Fruit fly (Drosophila melanogaster) whole organism, embryonic: ENCODE measurements around the gene Glut1.

Experiments
- BEAF-32 ChIP-seq: fragments of 200-800 bp; sonication (Bioruptor generic); optimal IDR thresholded peaks from 3 replicates; lab custom pipeline; 2017; ENCODE audit warnings: missing biosample characterization, missing genetic modification characterization, mild to moderate bottlenecking, moderate library complexity, missing genetic modification reagents
- Bdp1 ChIP-seq: fragments of 200-800 bp; sonication (Bioruptor generic); optimal IDR thresholded peaks from 3 replicates; lab custom pipeline; 2016; ENCODE audit warnings: missing biosample characterization, missing genetic modification characterization
- CG10209 ChIP-seq: fragments of 200-800 bp; sonication (Bioruptor generic); optimal IDR thresholded peaks from 3 replicates; lab custom pipeline; 2017; ENCODE audit warnings: missing biosample characterization, mild to moderate bottlenecking, missing genetic modification characterization, missing genetic modification reagents
- CG10274 ChIP-seq: fragments of 200-800 bp; sonication (Bioruptor generic); optimal IDR thresholded peaks from 3 replicates; lab custom pipeline; 2017; ENCODE audit warnings: missing biosample characterization, mild to moderate bottlenecking, missing genetic modification characterization
- CG11398 ChIP-seq: fragments of 200-800 bp; sonication (Bioruptor generic); optimal IDR thresholded peaks from 2 replicates; lab custom pipeline; 2016; ENCODE audit warnings: missing biosample characterization, missing genetic modification characterization
- CG12744 ChIP-seq: fragments of 200-800 bp; sonication (Bioruptor generic); optimal IDR thresholded peaks from 2 replicates; lab custom pipeline; 2016; ENCODE audit warnings: missing biosample characterization, missing genetic modification characterization
- CG13775 ChIP-seq: fragments of 200-800 bp; sonication (Bioruptor generic); optimal IDR thresholded peaks from 3 replicates; lab custom pipeline; 2017; ENCODE audit warnings: missing biosample characterization, mild to moderate bottlenecking, missing genetic modification characterization
- CG13894 ChIP-seq: fragments of 200-800 bp; sonication (Bioruptor generic); optimal IDR thresholded peaks from 3 replicates; lab custom pipeline; 2018; ENCODE audit warnings: missing biosample characterization, mild to moderate bottlenecking, missing genetic modification characterization, moderate library complexity
- CG14441 ChIP-seq: fragments of 200-800 bp; sonication (Bioruptor generic); IDR thresholded peaks from 2 replicates; pipeline ENCODE4 v1.3.6; 2022; ENCODE audit warnings: missing biosample characterization, missing genetic modification characterization
- CG17328 ChIP-seq: fragments of 200-800 bp; sonication (Bioruptor generic); IDR thresholded peaks from 2 replicates; pipeline ENCODE4 v1.3.6; 2022; ENCODE audit warnings: missing biosample characterization, missing genetic modification characterization
- CG17361 ChIP-seq: fragments of 200-800 bp; sonication (Bioruptor generic); IDR thresholded peaks from 3 replicates; pipeline ENCODE4 v1.3.6; 2022; ENCODE audit warnings: missing biosample characterization, missing genetic modification characterization
- CG18011 ChIP-seq: fragments of 200-800 bp; sonication (Bioruptor generic); optimal IDR thresholded peaks from 2 replicates; lab custom pipeline; 2017; ENCODE audit warnings: missing biosample characterization, missing genetic modification characterization, mild to moderate bottlenecking, moderate library complexity, missing genotype
- CG2199 ChIP-seq: fragments of 200-800 bp; sonication (Bioruptor generic); IDR thresholded peaks from 3 replicates; pipeline ENCODE4 v1.3.6; 2022; ENCODE audit warnings: missing biosample characterization, missing genetic modification characterization
- CG2875 ChIP-seq: fragments of 200-800 bp; sonication (Bioruptor generic); optimal IDR thresholded peaks from 2 replicates; lab custom pipeline; 2017; ENCODE audit warnings: missing biosample characterization, mild to moderate bottlenecking, missing genetic modification characterization, missing genetic modification reagents
- CG31441 ChIP-seq: fragments of 200-800 bp; sonication (Bioruptor generic); IDR thresholded peaks from 2 replicates; pipeline ENCODE4 v1.3.6; 2022; ENCODE audit warnings: missing biosample characterization, missing genetic modification characterization
- CG4282 ChIP-seq: fragments of 200-800 bp; sonication (Bioruptor generic); optimal IDR thresholded peaks from 2 replicates; lab custom pipeline; 2016; ENCODE audit warnings: missing biosample characterization, missing genetic modification characterization
- CG6683 ChIP-seq: fragments of 200-800 bp; sonication (Bioruptor generic); optimal IDR thresholded peaks from 2 replicates; lab custom pipeline; 2017; ENCODE audit warnings: missing biosample characterization, mild to moderate bottlenecking, missing genetic modification characterization, missing genetic modification reagents
- CG7928 ChIP-seq: fragments of 200-800 bp; sonication (Bioruptor generic); optimal IDR thresholded peaks from 2 replicates; lab custom pipeline; 2017; ENCODE audit warnings: missing biosample characterization, mild to moderate bottlenecking, missing genetic modification characterization
- CG7963 ChIP-seq: fragments of 200-800 bp; sonication (Bioruptor generic); IDR thresholded peaks from 3 replicates; pipeline ENCODE4 v1.3.6; 2022; ENCODE audit warnings: missing biosample characterization, missing genetic modification characterization; ENCODE audit not compliant: partially characterized antibody
- D ChIP-seq, 2 experiments: fragments of 200-800 bp in 1 of 2; fragments of >200 bp in 1 of 2; sonication (Bioruptor generic) in 1 of 2; optimal IDR thresholded peaks; 2 replicates in 1 of 2; 3 replicates in 1 of 2; lab custom pipeline; 2017; ENCODE audit warnings: mild to moderate bottlenecking in 1 of 2, missing biosample characterization in 1 of 2, missing genetic modification characterization in 1 of 2, missing genetic modification reagents in 1 of 2
- D19A ChIP-seq: fragments of 200-800 bp; optimal IDR thresholded peaks from 3 replicates; lab custom pipeline; 2019; ENCODE audit warnings: missing biosample characterization, mild to moderate bottlenecking, missing genetic modification characterization, moderate library complexity
- Dp ChIP-seq: fragments of 200-800 bp; sonication (Bioruptor generic); optimal IDR thresholded peaks from 2 replicates; lab custom pipeline; 2018; ENCODE audit warnings: missing biosample characterization, mild to moderate bottlenecking, missing genetic modification characterization, moderate library complexity
- E2f2 ChIP-seq: fragments of 200-800 bp; sonication (Bioruptor generic); IDR thresholded peaks from 2 replicates; pipeline ENCODE4 v1.3.6; 2022; ENCODE audit warnings: missing biosample characterization, missing genetic modification characterization
- Gsc ChIP-seq: fragments of 200-800 bp; sonication (Bioruptor generic); IDR thresholded peaks from 2 replicates; pipeline ENCODE4 v1.3.6; 2022; ENCODE audit warnings: missing biosample characterization, missing genetic modification characterization
- H15 ChIP-seq: fragments of 200-800 bp; sonication (Bioruptor generic); IDR thresholded peaks from 3 replicates; pipeline ENCODE4 v1.3.6; 2022; ENCODE audit warnings: missing biosample characterization, missing genetic modification characterization
- HLH54F ChIP-seq: fragments of 200-800 bp; sonication (Bioruptor generic); optimal IDR thresholded peaks from 3 replicates; lab custom pipeline; 2016; ENCODE audit warnings: missing biosample characterization, missing genetic modification characterization
- Hand ChIP-seq: fragments of 200-800 bp; sonication (Bioruptor generic); optimal IDR thresholded peaks from 2 replicates; lab custom pipeline; 2017; ENCODE audit warnings: mild to moderate bottlenecking, missing biosample characterization, missing genetic modification reagents, missing genetic modification characterization
- Kr ChIP-seq: fragments of 200-800 bp; sonication (Bioruptor generic); optimal IDR thresholded peaks from 2 replicates; lab custom pipeline; 2017; ENCODE audit warnings: missing biosample characterization, mild to moderate bottlenecking, missing genetic modification characterization
- Myb ChIP-seq: fragments of 200-800 bp; sonication (Bioruptor generic); optimal IDR thresholded peaks from 2 replicates; lab custom pipeline; 2016; ENCODE audit warnings: missing biosample characterization, missing genetic modification characterization
- Neu2 ChIP-seq: fragments of 200-800 bp; sonication (Bioruptor generic); optimal IDR thresholded peaks from 3 replicates; lab custom pipeline; 2016; ENCODE audit warnings: missing biosample characterization, missing genetic modification characterization, borderline replicate concordance
- Pdp1 ChIP-seq, 2 experiments: fragments of 200-800 bp; sonication (Bioruptor generic); optimal IDR thresholded peaks; 3 replicates each; lab custom pipeline; 2016; ENCODE audit warnings: missing biosample characterization in 2 of 2, missing genetic modification characterization in 2 of 2, mild to moderate bottlenecking in 1 of 2, moderate library complexity in 1 of 2
- Sry-β ChIP-seq: fragments of 200-800 bp; sonication (Bioruptor generic); optimal IDR thresholded peaks from 2 replicates; lab custom pipeline; 2018; ENCODE audit warnings: missing biosample characterization, mild to moderate bottlenecking, missing genetic modification characterization, moderate library complexity
- Vsx1 ChIP-seq: fragments of 200-800 bp; sonication (Bioruptor generic); optimal IDR thresholded peaks from 2 replicates; lab custom pipeline; 2017; ENCODE audit warnings: missing biosample characterization, mild to moderate bottlenecking, missing genetic modification characterization, missing genetic modification reagents
- ara ChIP-seq: fragments of 200-800 bp; sonication (Bioruptor generic); IDR thresholded peaks from 2 replicates; pipeline ENCODE4 v1.3.6; 2022; ENCODE audit warnings: missing biosample characterization, missing genetic modification characterization
- cg ChIP-seq: fragments of 200-800 bp; sonication (Bioruptor generic); optimal IDR thresholded peaks from 3 replicates; lab custom pipeline; 2019; ENCODE audit warnings: missing biosample characterization, mild to moderate bottlenecking, missing genetic modification characterization, moderate library complexity
- chn ChIP-seq: fragments of 200-800 bp; sonication (Bioruptor generic); optimal IDR thresholded peaks from 2 replicates; lab custom pipeline; 2016; ENCODE audit warnings: missing biosample characterization, missing genetic modification characterization
- fd96Cb ChIP-seq: fragments of 200-800 bp; sonication (Bioruptor generic); optimal IDR thresholded peaks from 2 replicates; lab custom pipeline; 2018; ENCODE audit warnings: missing biosample characterization, mild to moderate bottlenecking, missing genetic modification characterization, moderate library complexity
- ftz-f1 ChIP-seq: fragments of 200-800 bp; sonication (Bioruptor generic); optimal IDR thresholded peaks from 2 replicates; lab custom pipeline; 2016; ENCODE audit warnings: missing biosample characterization, missing genetic modification characterization
- gce ChIP-seq: fragments of 200-800 bp; sonication (Bioruptor generic); IDR thresholded peaks from 3 replicates; pipeline ENCODE4 v1.3.6; 2022; ENCODE audit warnings: missing biosample characterization, missing genetic modification characterization
- hth ChIP-seq: fragments of >200 bp; optimal IDR thresholded peaks from 2 replicates; lab custom pipeline; 2017; ENCODE audit warnings: inconsistent platforms
- pum ChIP-seq: fragments of 200-800 bp; sonication (Bioruptor generic); optimal IDR thresholded peaks from 2 replicates; lab custom pipeline; 2016; ENCODE audit warnings: missing biosample characterization, missing genetic modification characterization
- pzg ChIP-seq: fragments of 200-800 bp; sonication (Bioruptor generic); optimal IDR thresholded peaks from 3 replicates; lab custom pipeline; 2018; ENCODE audit warnings: missing biosample characterization, mild to moderate bottlenecking, missing genetic modification characterization, moderate library complexity
- ranshi ChIP-seq: fragments of 200-800 bp; sonication (Bioruptor generic); IDR thresholded peaks from 2 replicates; pipeline ENCODE4 v1.3.6; 2022; ENCODE audit warnings: missing biosample characterization, missing genetic modification characterization
- repo ChIP-seq: fragments of 200-800 bp; sonication (Bioruptor generic); optimal IDR thresholded peaks from 2 replicates; lab custom pipeline; 2016; ENCODE audit warnings: missing biosample characterization, missing genetic modification characterization
- shn ChIP-seq: fragments of 200-800 bp; sonication (Bioruptor generic); optimal IDR thresholded peaks from 3 replicates; lab custom pipeline; 2016; ENCODE audit warnings: missing biosample characterization, missing genetic modification characterization
- slbo ChIP-seq: fragments of 200-800 bp; sonication (Bioruptor generic); IDR thresholded peaks from 2 replicates; pipeline ENCODE4 v1.3.6; 2022; ENCODE audit warnings: missing biosample characterization, missing genetic modification characterization
- ssp ChIP-seq: fragments of 200-800 bp; sonication (Bioruptor generic); IDR thresholded peaks from 2 replicates; pipeline ENCODE4 v1.3.6; 2022; ENCODE audit warnings: missing biosample characterization, missing genetic modification characterization
- sug ChIP-seq: fragments of 200-800 bp; optimal IDR thresholded peaks from 2 replicates; lab custom pipeline; 2019; ENCODE audit warnings: missing biosample characterization, mild to moderate bottlenecking, missing genetic modification characterization, moderate library complexity
- wek ChIP-seq: fragments of 200-800 bp; sonication (Bioruptor generic); optimal IDR thresholded peaks from 3 replicates; lab custom pipeline; 2018; ENCODE audit warnings: missing biosample characterization, mild to moderate bottlenecking, missing genetic modification characterization, moderate library complexity

Glut1 gene

dm6 chr3L:1029610-1030284 lies 115.9 kb downstream of the Glut1 start (continued):
- TF ChIP-seq CG10209 (GFP tag; lab: Kevin White, UChicago) (peak; percentile 30), CG31441 (GFP tag; lab: Robert Waterston, UW) (peak; percentile 69), pzg (no peak), CG18011 (no peak), chn (GFP tag; lab: Kevin White, UChicago) (no peak), E2f2 (peak; percentile 26; the same call in 1 of the 2 replicates), CG2199 (GFP tag; lab: Robert Waterston, UW) (0 out of 3 replicates have a peak, but pooled peaks have one; percentile 45), CG6683 (GFP tag; lab: Kevin White, UChicago) (no peak), Gsc (GFP tag; lab: Robert Waterston, UW) (no peak), CG10274 (GFP tag; lab: Kevin White, UChicago) (no peak), D19A (peak; percentile 64), CG7928 (no peak), ssp (GFP tag; lab: Robert Waterston, UW) (peak; percentile 44; the same call in 1 of the 2 replicates), pum (GFP tag; lab: Kevin White, UChicago) (peak; percentile 73), hth (lab: Kevin White, UChicago) (no peak), repo (GFP tag; lab: Kevin White, UChicago) (peak; percentile 29), D (optimal IDR thresholded peaks at IDR 0.05; lab: Kevin White, UChicago) (no peak), D (GFP tag; optimal IDR thresholded peaks at IDR 0.05; lab: Kevin White, UChicago) (peak; percentile 82), shn (GFP tag; lab: Kevin White, UChicago) (no peak), CG17361 (GFP tag; lab: Robert Waterston, UW) (peak; percentile 59; the same call in 2 of the 3 replicates), CG4282 (no peak), H15 (peak; percentile 72), Myb (no peak), Dp (GFP tag; lab: Kevin White, UChicago) (no peak), gce (GFP tag; lab: Robert Waterston, UW) (peak; percentile 56; the same call in 1 of the 3 replicates), HLH54F (GFP tag; lab: Kevin White, UChicago) (peak; percentile 16), slbo (GFP tag; lab: Robert Waterston, UW) (0 out of 2 replicates have a peak, but pooled peaks have one; percentile 39), CG2875 (peak; percentile 65), CG12744 (GFP tag; lab: Kevin White, UChicago) (no peak), CG7963 (GFP tag; lab: Robert Waterston, UW) (no peak), ranshi (GFP tag; lab: Robert Waterston, UW) (peak; percentile 70), CG17328 (peak; percentile 73), ftz-f1 (GFP tag; lab: Kevin White, UChicago) (no peak), sug (tag; lab: Kevin White, UChicago) (no peak), wek (GFP tag; lab: Kevin White, UChicago) (no peak), Kr (no peak), Sry-β (GFP tag; lab: Kevin White, UChicago) (no peak), cg (no peak), Hand (GFP tag; lab: Kevin White, UChicago) (no peak), Vsx1 (GFP tag; lab: Kevin White, UChicago) (peak; percentile 20), CG13775 (GFP tag; lab: Kevin White, UChicago) (no peak), CG11398 (GFP tag; lab: Kevin White, UChicago) (peak; percentile 21), Pdp1 (GFP tag; optimal IDR thresholded peaks at IDR 0.05; lab: Kevin White, UChicago) (peak in 1 of 2 experiments; percentile 52), fd96Cb (peak; percentile 81), CG14441 (GFP tag; lab: Robert Waterston, UW) (no peak), Bdp1 (GFP tag; lab: Kevin White, UChicago) (peak; percentile 26), ara (GFP tag; lab: Robert Waterston, UW) (peak; percentile 71; the same call in 1 of the 2 replicates), BEAF-32 (GFP tag; lab: Kevin White, UChicago) (no peak), CG13894 (tag; lab: Kevin White, UChicago) (no peak), Neu2 (GFP tag; lab: Kevin White, UChicago) (no peak)
